Worm (Caenorhabditis elegans) whole organism, L3 larva: ENCODE measurements around the gene che-10.

Experiments used
- R02D3.7 ChIP-seq: fragments of 150-350 bp; optimal IDR thresholded peaks from 2 replicates; lab custom pipeline; 2014; ENCODE audit warnings: missing biosample characterization, missing genetic modification characterization
- ZK546.5 ChIP-seq: sonication (generic microtip); optimal IDR thresholded peaks from 2 replicates; lab custom pipeline; 2017; ENCODE audit warnings: missing biosample characterization, missing genetic modification characterization
- ama-1 ChIP-seq: fragments of 150-350 bp; optimal IDR thresholded peaks from 2 replicates; lab custom pipeline; 2018
- ceh-16 ChIP-seq: sonication (generic microtip); optimal IDR thresholded peaks from 2 replicates; lab custom pipeline; 2017; ENCODE audit warnings: missing biosample characterization, missing genetic modification characterization
- ceh-28 ChIP-seq: fragments of 150-350 bp; optimal IDR thresholded peaks from 2 replicates; lab custom pipeline; 2014; ENCODE audit warnings: missing biosample characterization, missing genetic modification reagents, missing genetic modification characterization
- ceh-82 ChIP-seq: fragments of 150-350 bp; optimal IDR thresholded peaks from 2 replicates; lab custom pipeline; 2014; ENCODE audit warnings: missing biosample characterization, missing genetic modification characterization
- ceh-9 ChIP-seq: sonication (generic microtip); optimal IDR thresholded peaks from 2 replicates; lab custom pipeline; 2018; ENCODE audit warnings: missing biosample characterization, missing genetic modification characterization
- egl-27 ChIP-seq: sonication (generic microtip); optimal IDR thresholded peaks from 4 replicates; lab custom pipeline; 2017; ENCODE audit warnings: missing biosample characterization, missing genetic modification reagents, missing genetic modification characterization
- egl-5 ChIP-seq: fragments of 150-350 bp; optimal IDR thresholded peaks from 2 replicates; lab custom pipeline; 2017; ENCODE audit warnings: missing biosample characterization, missing genetic modification reagents, missing genetic modification characterization, inconsistent platforms
- elt-2 ChIP-seq: sonication (generic microtip); optimal IDR thresholded peaks from 2 replicates; lab custom pipeline; 2016; ENCODE audit warnings: missing genetic modification reagents, mild to moderate bottlenecking, missing genetic modification characterization, missing compliant biosample characterization
- elt-3 ChIP-seq, 3 experiments: fragments of 150-350 bp in 1 of 3; sonication (generic microtip) in 2 of 3; optimal IDR thresholded peaks; 2 replicates in 2 of 3; 4 replicates in 1 of 3; lab custom pipeline; 2014 to 2017; ENCODE audit warnings: missing biosample characterization in 3 of 3, missing genetic modification characterization in 3 of 3
- eor-1 ChIP-seq, 2 experiments: fragments of 150-350 bp; optimal IDR thresholded peaks; 2 replicates each; lab custom pipeline; 2014 to 2018; ENCODE audit warnings: missing biosample characterization in 2 of 2, missing genetic modification characterization in 2 of 2
- fkh-10 ChIP-seq: sonication (generic microtip); optimal IDR thresholded peaks from 2 replicates; lab custom pipeline; 2017; ENCODE audit warnings: missing biosample characterization, missing genetic modification reagents, missing genetic modification characterization
- fkh-2 ChIP-seq: fragments of 150-350 bp; optimal IDR thresholded peaks from 2 replicates; lab custom pipeline; 2014; ENCODE audit warnings: missing biosample characterization, missing genetic modification reagents, missing genetic modification characterization
- hmg-11 ChIP-seq: sonication (generic microtip); optimal IDR thresholded peaks from 2 replicates; lab custom pipeline; 2016; ENCODE audit warnings: missing genetic modification characterization, missing compliant biosample characterization
- lin-15B ChIP-seq: fragments of 150-350 bp; optimal IDR thresholded peaks from 2 replicates; lab custom pipeline; 2014; ENCODE audit warnings: missing biosample characterization, missing genetic modification characterization
- lsy-12 ChIP-seq: sonication (generic microtip); optimal IDR thresholded peaks from 2 replicates; lab custom pipeline; 2016; ENCODE audit warnings: mild to moderate bottlenecking, missing genetic modification characterization, missing compliant biosample characterization
- mdl-1 ChIP-seq: fragments of 150-350 bp; optimal IDR thresholded peaks from 2 replicates; lab custom pipeline; 2014; ENCODE audit warnings: missing biosample characterization, missing genetic modification characterization
- mml-1 ChIP-seq: fragments of 150-350 bp; sonication (generic microtip); optimal IDR thresholded peaks from 3 replicates; lab custom pipeline; 2014; ENCODE audit warnings: missing biosample characterization, missing genetic modification characterization
- nfya-1 ChIP-seq: sonication (generic microtip); optimal IDR thresholded peaks from 2 replicates; lab custom pipeline; 2017; ENCODE audit warnings: missing genetic modification characterization, mild to moderate bottlenecking, missing compliant biosample characterization, antibody characterized with exemption, moderate library complexity; ENCODE audit not compliant: insufficient read depth
- nhr-12 ChIP-seq: fragments of 150-350 bp; optimal IDR thresholded peaks from 2 replicates; lab custom pipeline; 2014; ENCODE audit warnings: missing biosample characterization, missing genetic modification characterization
- nhr-23 ChIP-seq: fragments of 150-350 bp; optimal IDR thresholded peaks from 2 replicates; lab custom pipeline; 2014; ENCODE audit warnings: missing biosample characterization, missing genetic modification reagents, missing genetic modification characterization
- nhr-25 ChIP-seq: sonication (generic microtip); optimal IDR thresholded peaks from 2 replicates; lab custom pipeline; 2017; ENCODE audit warnings: missing biosample characterization, missing genetic modification characterization
- nhr-28 ChIP-seq: fragments of 150-350 bp; optimal IDR thresholded peaks from 2 replicates; lab custom pipeline; 2014; ENCODE audit warnings: missing biosample characterization, missing genetic modification characterization
- nhr-43 ChIP-seq: sonication (generic microtip); optimal IDR thresholded peaks from 2 replicates; lab custom pipeline; 2016; ENCODE audit warnings: mild to moderate bottlenecking, missing genetic modification characterization, missing compliant biosample characterization; ENCODE audit not compliant: poor library complexity, severe bottlenecking
- nhr-67 ChIP-seq: fragments of 150-350 bp; optimal IDR thresholded peaks from 2 replicates; lab custom pipeline; 2014; ENCODE audit warnings: missing biosample characterization, missing genetic modification characterization
- nhr-77 ChIP-seq: fragments of 150-350 bp; optimal IDR thresholded peaks from 2 replicates; lab custom pipeline; 2014; ENCODE audit warnings: missing biosample characterization, missing genetic modification characterization
- pha-4 ChIP-seq: fragments of 150-350 bp; optimal IDR thresholded peaks from 2 replicates; lab custom pipeline; 2014; ENCODE audit warnings: missing biosample characterization, missing genetic modification reagents, missing genetic modification characterization
- pqm-1 ChIP-seq: fragments of 150-350 bp; optimal IDR thresholded peaks from 2 replicates; lab custom pipeline; 2017; ENCODE audit warnings: missing biosample characterization, missing genetic modification characterization, inconsistent platforms
- sea-2 ChIP-seq: fragments of 150-350 bp; sonication (generic microtip); optimal IDR thresholded peaks from 4 replicates; lab custom pipeline; 2014; ENCODE audit warnings: missing biosample characterization, missing genetic modification reagents, missing genetic modification characterization
- skn-1 ChIP-seq: fragments of 150-350 bp; optimal IDR thresholded peaks from 2 replicates; lab custom pipeline; 2014; ENCODE audit warnings: missing biosample characterization, missing genetic modification characterization
- snpc-4 ChIP-seq: fragments of 150-350 bp; optimal IDR thresholded peaks from 2 replicates; lab custom pipeline; 2014; ENCODE audit warnings: missing biosample characterization, missing genetic modification characterization
- tbx-2 ChIP-seq: sonication (generic microtip); optimal IDR thresholded peaks from 2 replicates; lab custom pipeline; 2016; ENCODE audit warnings: mild to moderate bottlenecking, missing genetic modification characterization, missing compliant biosample characterization
- unc-39 ChIP-seq: sonication (generic microtip); optimal IDR thresholded peaks from 4 replicates; lab custom pipeline; 2017; ENCODE audit warnings: missing biosample characterization, missing genetic modification characterization
- zag-1 ChIP-seq: fragments of 150-350 bp; optimal IDR thresholded peaks from 2 replicates; lab custom pipeline; 2014; ENCODE audit warnings: missing biosample characterization, missing genetic modification characterization
- ztf-11 ChIP-seq: fragments of 150-350 bp; optimal IDR thresholded peaks from 2 replicates; lab custom pipeline; 2014; ENCODE audit warnings: missing biosample characterization, missing genetic modification characterization

che-10 gene

DNA sequence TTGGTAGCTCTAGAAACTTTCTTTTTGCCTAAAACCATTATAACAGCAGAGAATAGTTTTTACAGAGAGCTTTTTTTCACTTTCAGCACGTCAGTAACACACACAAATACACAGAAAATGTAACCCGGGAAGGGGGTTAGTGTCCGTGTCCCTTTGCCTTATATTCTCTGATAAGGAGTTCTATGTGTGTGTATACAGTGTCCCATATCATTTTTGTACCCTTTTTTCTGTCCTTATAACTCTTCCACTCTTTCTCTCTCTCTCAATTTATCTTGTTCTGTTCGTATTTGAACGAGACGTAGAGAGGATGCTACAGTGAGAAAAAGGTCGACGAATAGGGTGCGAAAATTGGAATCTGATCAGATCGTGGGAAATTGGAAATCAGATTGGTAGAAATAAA lies 39.3 kb downstream of the che-10 start:
- TF ChIP-seq pqm-1 (tag; lab: Kevin White, UChicago), result peak; percentile 71
- no peak for TF ChIP-seq hmg-11 (tag; lab: Kevin White, UChicago)
- no peak for TF ChIP-seq nhr-12
- peak; percentile 36 for TF ChIP-seq pha-4 (tag; lab: Kevin White, UChicago)
- TF ChIP-seq tbx-2 (tag; lab: Kevin White, UChicago), result no peak
- TF ChIP-seq mdl-1 (tag; lab: Kevin White, UChicago), result no peak
- no peak for TF ChIP-seq nhr-67 (tag; lab: Kevin White, UChicago)
- no peak for TF ChIP-seq fkh-2 (tag; lab: Kevin White, UChicago)
- no peak for TF ChIP-seq ceh-9 (tag; lab: Kevin White, UChicago)
- peak; percentile 85 for TF ChIP-seq elt-2 (tag; lab: Kevin White, UChicago)
- no peak for TF ChIP-seq ceh-16

DNA sequence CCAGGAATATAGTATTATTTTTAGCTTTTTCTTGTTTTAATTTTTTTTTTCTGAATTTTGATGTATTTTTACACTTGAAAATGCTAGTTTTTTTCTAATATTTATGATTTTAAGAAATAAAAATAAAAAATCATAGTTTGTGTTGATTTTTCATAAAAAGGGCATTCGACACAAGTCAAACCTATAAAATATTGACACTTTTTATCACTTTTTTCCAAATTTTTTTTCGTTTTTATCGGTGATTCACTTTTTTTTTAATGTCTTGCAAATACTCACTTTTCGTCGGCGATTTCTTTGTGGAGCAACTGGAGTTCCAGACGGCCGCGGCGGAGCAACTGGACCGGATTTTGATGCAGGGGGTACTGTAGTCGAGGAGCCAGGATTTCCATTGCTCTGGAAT lies 40.7 kb downstream of the che-10 start:
- TF ChIP-seq pqm-1 (tag; lab: Kevin White, UChicago), result peak; percentile 7
- peak; percentile 36 for TF ChIP-seq elt-2 (tag; lab: Kevin White, UChicago)
- no peak for TF ChIP-seq tbx-2 (tag; lab: Kevin White, UChicago)

DNA sequence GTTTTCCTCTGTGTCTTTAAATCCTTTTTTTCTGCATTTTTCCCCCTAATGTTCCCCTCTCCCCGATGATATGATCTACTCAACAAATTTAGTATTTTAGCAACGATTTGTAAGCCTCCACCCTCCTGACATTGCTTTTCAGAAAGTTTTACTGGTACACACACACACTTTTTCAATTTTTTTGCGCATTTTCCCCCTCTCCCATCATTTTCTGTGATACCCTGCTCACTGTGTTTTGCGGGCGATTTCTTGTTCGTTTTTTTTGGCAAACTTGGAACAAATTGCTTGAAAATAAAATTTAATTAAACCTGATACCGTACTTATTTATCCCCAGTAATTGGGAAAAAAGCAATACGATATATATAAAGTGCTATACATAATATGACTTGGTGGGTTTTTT lies 47.5 kb downstream of the che-10 start:
- no peak for TF ChIP-seq ceh-28 (tag; lab: Kevin White, UChicago)
- TF ChIP-seq lsy-12 (tag; lab: Kevin White, UChicago), result peak; percentile 13

DNA sequence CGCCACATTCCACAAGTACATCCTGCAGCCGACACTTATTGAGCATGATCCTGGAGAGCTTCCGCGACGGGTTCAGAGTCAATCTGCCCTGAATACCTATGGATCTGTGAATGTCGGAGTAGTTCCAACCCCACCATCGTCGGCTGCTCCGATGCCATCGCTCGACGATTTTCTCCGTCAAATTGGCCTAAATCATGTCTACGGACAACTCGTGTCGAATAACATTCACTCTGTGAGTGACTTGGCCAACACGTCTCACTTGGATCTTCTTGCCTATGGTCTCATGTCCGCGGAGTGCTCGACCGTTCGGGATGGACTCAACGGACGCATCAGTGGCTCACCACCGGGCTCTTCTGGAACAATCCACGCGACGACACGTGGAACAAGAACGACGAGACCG lies 48.1 kb downstream of the che-10 start:
- no peak for TF ChIP-seq pha-4 (tag; lab: Kevin White, UChicago)
- TF ChIP-seq ztf-11 (tag; lab: Kevin White, UChicago), result no peak
- no peak for TF ChIP-seq ceh-82 (tag; lab: Kevin White, UChicago)
- TF ChIP-seq tbx-2 (tag; lab: Kevin White, UChicago), result no peak
- TF ChIP-seq pqm-1 (tag; lab: Kevin White, UChicago), result no peak
- no peak for TF ChIP-seq nhr-28
- no peak for TF ChIP-seq egl-5 (tag; lab: Kevin White, UChicago)
- no peak for TF ChIP-seq fkh-10 (GFP tag; lab: Kevin White, UChicago)
- no peak for TF ChIP-seq nhr-77 (tag; lab: Kevin White, UChicago)
- TF ChIP-seq nhr-67 (tag; lab: Kevin White, UChicago), result no peak
- TF ChIP-seq sea-2 (GFP tag; lab: Kevin White, UChicago), result no peak
- TF ChIP-seq nhr-23 (tag; lab: Kevin White, UChicago), result no peak
- no peak for TF ChIP-seq R02D3.7 (tag; lab: Kevin White, UChicago)
- TF ChIP-seq mml-1 (tag; lab: Kevin White, UChicago), result no peak
- TF ChIP-seq nhr-43 (tag; lab: Kevin White, UChicago), result no peak
- no peak for TF ChIP-seq mdl-1 (tag; lab: Kevin White, UChicago)
- TF ChIP-seq nfya-1 (tag; lab: Kevin White, UChicago), result no peak
- TF ChIP-seq eor-1 (tag; optimal IDR thresholded peaks at IDR 0.05; lab: Kevin White, UChicago), result no peak
- no peak for TF ChIP-seq ama-1

DNA sequence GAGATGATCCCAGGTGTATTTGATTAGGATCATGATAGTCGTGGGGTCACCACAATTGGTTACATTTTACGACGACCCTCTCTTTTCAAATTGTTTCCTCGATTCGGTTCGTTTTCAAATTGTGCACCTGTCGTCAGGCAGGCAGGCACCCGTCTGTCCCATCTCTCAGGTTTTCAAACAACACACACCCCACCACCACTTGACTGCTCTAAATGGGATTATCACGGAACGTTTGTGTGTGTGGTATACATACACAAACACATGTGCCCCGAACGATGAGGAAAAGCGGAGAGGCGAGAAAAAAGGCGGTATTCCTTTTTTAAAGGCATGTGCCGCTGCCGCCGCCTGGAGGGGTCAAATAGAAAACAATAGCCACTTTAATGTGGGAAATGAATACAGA lies 52.8 kb downstream of the che-10 start:
- TF ChIP-seq egl-5 (tag; lab: Kevin White, UChicago) (no peak), nhr-67 (tag; lab: Kevin White, UChicago) (no peak), nhr-12 (no peak), zag-1 (no peak), ZK546.5 (no peak), nhr-25 (tag; lab: Kevin White, UChicago) (no peak), unc-39 (tag; lab: Kevin White, UChicago) (no peak), nhr-77 (tag; lab: Kevin White, UChicago) (no peak), mml-1 (tag; lab: Kevin White, UChicago) (no peak), ceh-82 (tag; lab: Kevin White, UChicago) (no peak), ama-1 (no peak), snpc-4 (tag; lab: Kevin White, UChicago) (no peak), tbx-2 (tag; lab: Kevin White, UChicago) (no peak), nhr-28 (no peak), skn-1 (no peak), elt-3 (tag; optimal IDR thresholded peaks at IDR 0.05; lab: Kevin White, UChicago) (no peak), nhr-23 (tag; lab: Kevin White, UChicago) (no peak), egl-27 (tag; lab: Kevin White, UChicago) (no peak), lin-15B (tag; lab: Kevin White, UChicago) (no peak), lsy-12 (tag; lab: Kevin White, UChicago) (no peak)
